Worm (Caenorhabditis elegans) whole organism, L4 larva: Measurements from ENCODE around the gene ZK809.9.
A peak's percentile ranks its signal among the peaks of the same experiment; 100 is the strongest.

Source experiments
- F10B5.3 ChIP-seq: sonication (generic microtip); optimal IDR thresholded peaks from 2 replicates; lab custom pipeline; 2016; ENCODE audit warnings: mild to moderate bottlenecking, missing genetic modification characterization, missing compliant biosample characterization
- F37D6.2 ChIP-seq: sonication (generic microtip); optimal IDR thresholded peaks from 2 replicates; lab custom pipeline; 2016; ENCODE audit warnings: mild to moderate bottlenecking, missing genetic modification characterization, missing compliant biosample characterization
- T26A8.4 ChIP-seq: fragments of 200-800 bp; sonication (Bioruptor generic); IDR thresholded peaks from 2 replicates; pipeline ENCODE4 v1.3.6; 2022; ENCODE audit warnings: missing genetic modification characterization, missing compliant biosample characterization
- Y5F2A.4 ChIP-seq: fragments of 200-800 bp; sonication (Bioruptor generic); optimal IDR thresholded peaks from 2 replicates; lab custom pipeline; 2018; ENCODE audit warnings: mild to moderate bottlenecking, missing genetic modification characterization, missing compliant biosample characterization
- ZK337.2 ChIP-seq: fragments of 200-800 bp; sonication (Bioruptor generic); IDR thresholded peaks from 2 replicates; pipeline ENCODE4 v1.3.6; 2022; ENCODE audit warnings: missing genetic modification reagents, missing genetic modification characterization, missing compliant biosample characterization
- ZK546.5 ChIP-seq, 2 experiments: sonication (generic microtip); optimal IDR thresholded peaks; 2 replicates each; lab custom pipeline; 2017; ENCODE audit warnings: missing biosample characterization in 2 of 2, missing genetic modification characterization in 2 of 2
- aha-1 ChIP-seq: fragments of 150-350 bp; peaks from one replicate; lab custom pipeline; 2014; ENCODE audit warnings: missing biosample characterization, missing genetic modification characterization
- aly-2 ChIP-seq: sonication (generic microtip); optimal IDR thresholded peaks from 2 replicates; lab custom pipeline; 2018; ENCODE audit warnings: missing biosample characterization, missing genetic modification characterization
- ceh-20 ChIP-seq: fragments of 200-800 bp; sonication (Bioruptor generic); IDR thresholded peaks from 2 replicates; pipeline ENCODE4 v1.3.6; 2022; ENCODE audit warnings: missing genetic modification reagents, missing genetic modification characterization, missing compliant biosample characterization
- ceh-32 ChIP-seq: sonication (generic microtip); optimal IDR thresholded peaks from 2 replicates; lab custom pipeline; 2016; ENCODE audit warnings: mild to moderate bottlenecking, missing genetic modification characterization, missing compliant biosample characterization; ENCODE audit not compliant: poor library complexity
- ces-1 ChIP-seq: fragments of 150-350 bp; sonication (generic microtip); optimal IDR thresholded peaks from 4 replicates; lab custom pipeline; 2014; ENCODE audit warnings: missing biosample characterization, missing genetic modification reagents, missing genetic modification characterization
- cey-2 ChIP-seq: sonication (generic microtip); optimal IDR thresholded peaks from 3 replicates; lab custom pipeline; 2017; ENCODE audit warnings: missing genetic modification characterization, mild to moderate bottlenecking, missing compliant biosample characterization, antibody characterized with exemption, borderline replicate concordance; ENCODE audit not compliant: insufficient read depth
- daf-12 ChIP-seq: fragments of 150-350 bp; optimal IDR thresholded peaks from 2 replicates; lab custom pipeline; 2014; ENCODE audit warnings: missing biosample characterization, missing genetic modification reagents, missing genetic modification characterization
- daf-19 ChIP-seq: fragments of 200-800 bp; sonication (Bioruptor generic); conservative IDR thresholded peaks from 2 replicates; pipeline ENCODE4 v1.3.6; 2022; ENCODE audit warnings: missing genetic modification characterization, missing compliant biosample characterization
- dpl-1 ChIP-seq: fragments of 150-350 bp; optimal IDR thresholded peaks from 2 replicates; lab custom pipeline; 2014; ENCODE audit warnings: missing biosample characterization, missing genetic modification reagents, missing genetic modification characterization
- duxl-1 ChIP-seq: sonication (generic microtip); optimal IDR thresholded peaks from 2 replicates; lab custom pipeline; 2016; ENCODE audit warnings: mild to moderate bottlenecking, missing genetic modification characterization, moderate library complexity, missing compliant biosample characterization; ENCODE audit not compliant: poor library complexity
- dve-1 ChIP-seq: sonication (generic microtip); optimal IDR thresholded peaks from 2 replicates; lab custom pipeline; 2017; ENCODE audit warnings: antibody characterized with exemption, mild to moderate bottlenecking, missing genetic modification characterization, missing compliant biosample characterization; ENCODE audit not compliant: insufficient read depth
- egl-43 ChIP-seq: fragments of 200-800 bp; sonication (Bioruptor generic); IDR thresholded peaks from 2 replicates; pipeline ENCODE4 v1.3.6; 2022; ENCODE audit warnings: missing genetic modification reagents, missing genetic modification characterization, missing compliant biosample characterization
- fkh-10 ChIP-seq: fragments of 150-350 bp; optimal IDR thresholded peaks from 2 replicates; lab custom pipeline; 2014; ENCODE audit warnings: missing biosample characterization, missing genetic modification reagents, missing genetic modification characterization
- gei-8 ChIP-seq: fragments of 200-800 bp; sonication (Bioruptor generic); optimal IDR thresholded peaks from 2 replicates; lab custom pipeline; 2018; ENCODE audit warnings: mild to moderate bottlenecking, missing genetic modification characterization, missing compliant biosample characterization
- hlh-30 ChIP-seq: sonication (generic microtip); optimal IDR thresholded peaks from 2 replicates; lab custom pipeline; 2017; ENCODE audit warnings: antibody characterized with exemption, mild to moderate bottlenecking, missing genetic modification characterization, missing compliant biosample characterization; ENCODE audit not compliant: insufficient read depth
- hmg-1.1 ChIP-seq: fragments of 200-800 bp; sonication (Bioruptor generic); IDR thresholded peaks from 2 replicates; pipeline ENCODE4 v1.3.6; 2022; ENCODE audit warnings: missing genetic modification reagents, missing genetic modification characterization, missing compliant biosample characterization
- jun-1 ChIP-seq: fragments of 150-350 bp; optimal IDR thresholded peaks from 2 replicates; lab custom pipeline; 2014; ENCODE audit warnings: missing biosample characterization, missing genetic modification reagents, missing genetic modification characterization
- lsy-2 ChIP-seq, 2 experiments: fragments of 150-350 bp in 1 of 2; sonication (generic microtip) in 1 of 2; optimal IDR thresholded peaks; 2 replicates each; lab custom pipeline; 2014 to 2017; ENCODE audit warnings: missing biosample characterization in 2 of 2, missing genetic modification characterization in 2 of 2
- mdl-1 ChIP-seq, 2 experiments: fragments of 150-350 bp in 1 of 2; sonication (generic microtip) in 1 of 2; optimal IDR thresholded peaks; 2 replicates each; lab custom pipeline; 2014 to 2017; ENCODE audit warnings: missing biosample characterization in 2 of 2, missing genetic modification characterization in 2 of 2
- mdt-29 ChIP-seq: fragments of 200-800 bp; sonication (Bioruptor generic); IDR thresholded peaks from 2 replicates; pipeline ENCODE4 v1.3.6; 2022; ENCODE audit warnings: missing genetic modification reagents, missing genetic modification characterization, missing compliant biosample characterization
- mep-1 ChIP-seq: fragments of 150-350 bp; sonication (generic microtip); optimal IDR thresholded peaks from 3 replicates; lab custom pipeline; 2014; ENCODE audit warnings: missing biosample characterization, missing genetic modification characterization
- mes-2 ChIP-seq: sonication (generic microtip); optimal IDR thresholded peaks from 2 replicates; lab custom pipeline; 2016; ENCODE audit warnings: missing genotype, mild to moderate bottlenecking, missing genetic modification characterization, missing compliant biosample characterization; ENCODE audit not compliant: poor library complexity, severe bottlenecking
- mxl-3 ChIP-seq: fragments of 200-800 bp; sonication (Bioruptor generic); optimal IDR thresholded peaks from 2 replicates; lab custom pipeline; 2018; ENCODE audit warnings: mild to moderate bottlenecking, missing genetic modification characterization, missing compliant biosample characterization
- nhr-102 ChIP-seq: sonication (generic microtip); optimal IDR thresholded peaks from 2 replicates; lab custom pipeline; 2016; ENCODE audit warnings: mild to moderate bottlenecking, missing genetic modification characterization, moderate library complexity, missing compliant biosample characterization
- nhr-11 ChIP-seq: fragments of 150-350 bp; optimal IDR thresholded peaks from 2 replicates; lab custom pipeline; 2014; ENCODE audit warnings: missing biosample characterization, missing genetic modification characterization
- nhr-237 ChIP-seq: sonication (generic microtip); optimal IDR thresholded peaks from 2 replicates; lab custom pipeline; 2017; ENCODE audit warnings: missing biosample characterization, missing genetic modification characterization
- nhr-28 ChIP-seq: fragments of 150-350 bp; optimal IDR thresholded peaks from 2 replicates; lab custom pipeline; 2014; ENCODE audit warnings: missing biosample characterization, missing genetic modification characterization
- nhr-77 ChIP-seq: fragments of 150-350 bp; optimal IDR thresholded peaks from 2 replicates; lab custom pipeline; 2014; ENCODE audit warnings: missing biosample characterization, missing genetic modification characterization
- pha-4 ChIP-seq, 2 experiments: fragments of 150-350 bp in 1 of 2; fragments of 200-800 bp in 1 of 2; sonication (Bioruptor generic) in 1 of 2; IDR thresholded peaks in 1 of 2; optimal IDR thresholded peaks in 1 of 2; 2 replicates each; pipeline versions ENCODE4 v1.3.6 to Lab custom; 2014 to 2022; ENCODE audit warnings: missing genetic modification characterization in 2 of 2, missing genetic modification reagents in 2 of 2, missing biosample characterization in 1 of 2, missing compliant biosample characterization in 1 of 2
- set-16 ChIP-seq: fragments of 200-800 bp; sonication (Bioruptor generic); IDR thresholded peaks from 2 replicates; pipeline ENCODE4 v1.3.6; 2022; ENCODE audit warnings: missing genetic modification reagents, missing genetic modification characterization, missing compliant biosample characterization
- spr-1 ChIP-seq: sonication (generic microtip); optimal IDR thresholded peaks from 2 replicates; lab custom pipeline; 2016; ENCODE audit warnings: mild to moderate bottlenecking, missing genetic modification characterization, missing compliant biosample characterization
- tra-1 ChIP-seq: fragments of 200-800 bp; sonication (Bioruptor generic); IDR thresholded peaks from 2 replicates; pipeline ENCODE4 v1.3.6; 2022; ENCODE audit warnings: missing genetic modification reagents, missing genetic modification characterization, missing compliant biosample characterization
- unc-39 ChIP-seq: sonication (generic microtip); optimal IDR thresholded peaks from 2 replicates; lab custom pipeline; 2017; ENCODE audit warnings: missing biosample characterization, missing genetic modification characterization
- unc-62 ChIP-seq, 3 experiments: fragments of 150-350 bp in 1 of 3; sonication (generic microtip); optimal IDR thresholded peaks in 2 of 3; peaks in 1 of 3; 1 replicate in 1 of 3; 2 replicates in 2 of 3; lab custom pipeline; 2014 to 2017; ENCODE audit warnings: missing biosample characterization in 3 of 3, missing genetic modification characterization in 3 of 3, missing genetic modification reagents in 3 of 3, missing genotype in 1 of 3
- vab-7 ChIP-seq: fragments of 200-800 bp; sonication (Bioruptor generic); IDR thresholded peaks from 2 replicates; pipeline ENCODE4 v1.3.6; 2022; ENCODE audit warnings: missing genetic modification reagents, missing genetic modification characterization, missing compliant biosample characterization
- zip-2 ChIP-seq: fragments of 150-350 bp; optimal IDR thresholded peaks from 2 replicates; lab custom pipeline; 2014; ENCODE audit warnings: missing biosample characterization, missing genetic modification characterization
- ztf-7 ChIP-seq: fragments of 150-350 bp; optimal IDR thresholded peaks from 2 replicates; lab custom pipeline; 2014; ENCODE audit warnings: missing biosample characterization, missing genetic modification characterization

Gene ZK809.9

DNA sequence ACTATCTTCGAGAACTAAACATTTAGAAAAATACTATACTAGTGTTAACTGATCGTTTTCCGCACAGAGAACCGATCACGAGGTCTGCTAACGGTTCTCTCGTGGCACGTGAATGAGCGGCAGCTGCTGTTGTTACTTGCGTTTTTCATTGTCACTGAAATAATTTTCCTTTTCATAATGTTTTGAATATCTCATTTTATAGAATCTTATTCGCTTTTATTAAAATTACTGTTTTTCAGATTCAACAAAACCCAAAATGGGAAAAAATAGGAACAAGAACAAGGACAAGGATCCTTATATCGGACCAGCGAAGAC lies 28.7 kb upstream of the ZK809.9 start, which contains the start of gene F58B3.6 (continued):
- TF ChIP-seq aly-2 (tag; lab: Kevin White, UChicago): no peak
- TF ChIP-seq mxl-3 (GFP tag; lab: Kevin White, UChicago): no peak
- no peak for TF ChIP-seq T26A8.4 (GFP tag; lab: Robert Waterston, UW)
- TF ChIP-seq ces-1 (GFP tag; lab: Kevin White, UChicago): no peak
- TF ChIP-seq mep-1 (tag; lab: Kevin White, UChicago): peak; percentile 30
- no peak for TF ChIP-seq egl-43
- no peak for TF ChIP-seq ZK337.2
- TF ChIP-seq dve-1 (tag; lab: Kevin White, UChicago): peak; percentile 83
- no peak for TF ChIP-seq jun-1 (tag; lab: Kevin White, UChicago)
- no peak for TF ChIP-seq gei-8 (GFP tag; lab: Kevin White, UChicago)
- no peak for TF ChIP-seq nhr-102 (tag; lab: Kevin White, UChicago)
- no peak for TF ChIP-seq ceh-32 (tag; lab: Kevin White, UChicago)
- TF ChIP-seq ceh-20 (GFP tag; lab: Robert Waterston, UW): no peak
- TF ChIP-seq cey-2 (tag; lab: Kevin White, UChicago): no peak
- no peak for TF ChIP-seq mdt-29 (GFP tag; lab: Robert Waterston, UW)
- TF ChIP-seq hmg-1.1 (GFP tag; lab: Robert Waterston, UW): 0 out of 2 replicates have a peak, but pooled peaks have one; percentile 24
- TF ChIP-seq duxl-1 (tag; lab: Kevin White, UChicago): no peak
- no peak for TF ChIP-seq zip-2 (tag; lab: Kevin White, UChicago)
- TF ChIP-seq lsy-2 (tag; optimal IDR thresholded peaks at IDR 0.05; lab: Kevin White, UChicago): peak in 1 of 2 experiments; percentile 38
- no peak for TF ChIP-seq dpl-1
- TF ChIP-seq daf-19 (GFP tag; lab: Robert Waterston, UW): no peak
- TF ChIP-seq unc-39 (tag; lab: Kevin White, UChicago): no peak
- TF ChIP-seq vab-7 (GFP tag; lab: Robert Waterston, UW): no peak
- TF ChIP-seq F10B5.3: no peak
- TF ChIP-seq nhr-11 (tag; lab: Kevin White, UChicago): peak; percentile 37
- no peak for TF ChIP-seq tra-1 (GFP tag; lab: Robert Waterston, UW)
- no peak for TF ChIP-seq ZK546.5 (tag; optimal IDR thresholded peaks at IDR 0.05; lab: Kevin White, UChicago)
- no peak for TF ChIP-seq spr-1
- no peak for TF ChIP-seq ztf-7
- TF ChIP-seq pha-4 (GFP tag; IDR thresholded peaks at IDR 0.05; lab: Robert Waterston, UW): no peak
- TF ChIP-seq pha-4 (tag; optimal IDR thresholded peaks at IDR 0.05; lab: Kevin White, UChicago): no peak
- no peak for TF ChIP-seq fkh-10 (GFP tag; lab: Kevin White, UChicago)
- no peak for TF ChIP-seq daf-12 (tag; lab: Kevin White, UChicago)
- TF ChIP-seq nhr-237 (tag; lab: Kevin White, UChicago): no peak
- TF ChIP-seq hlh-30 (tag; lab: Kevin White, UChicago): peak; percentile 96
- TF ChIP-seq nhr-28 (tag; lab: Kevin White, UChicago): peak; percentile 72
- TF ChIP-seq mes-2 (tag; lab: Kevin White, UChicago): no peak
- no peak for TF ChIP-seq Y5F2A.4 (GFP tag; lab: Kevin White, UChicago)
- TF ChIP-seq mdl-1 (tag; optimal IDR thresholded peaks at IDR 0.05; lab: Kevin White, UChicago): peak in 1 of 2 experiments; percentile 64

DNA sequence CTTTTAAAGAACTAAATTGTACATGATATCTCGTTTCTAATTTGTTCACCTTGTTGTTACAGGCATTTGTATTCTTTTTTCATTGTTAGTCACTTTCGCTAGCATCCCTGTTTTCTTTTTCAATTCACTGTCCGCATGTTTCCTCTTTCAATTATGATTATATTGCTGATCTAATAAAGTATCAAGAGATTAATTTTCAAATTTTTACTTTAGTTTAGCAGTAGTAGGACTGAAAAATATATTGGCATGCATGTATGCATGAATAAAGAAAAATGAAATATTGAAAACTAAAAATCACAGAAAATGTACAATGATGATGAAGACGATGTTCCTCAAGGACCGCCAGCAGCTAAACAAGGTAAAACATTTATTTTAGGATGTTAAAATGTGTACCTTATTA lies 27.1 kb upstream of the ZK809.9 start, which contains the start of gene rbm-17:
Gene rbm-17 (plus strand): TSS at position 301 of the 400 bp plus-strand sequence.
- peak in 1 of 2 experiments; percentile 9 for TF ChIP-seq lsy-2 (tag; optimal IDR thresholded peaks at IDR 0.05; lab: Kevin White, UChicago)
- TF ChIP-seq dpl-1: no peak
- no peak for TF ChIP-seq nhr-237 (tag; lab: Kevin White, UChicago)
- TF ChIP-seq F37D6.2 (tag; lab: Kevin White, UChicago): no peak
- TF ChIP-seq nhr-77 (tag; lab: Kevin White, UChicago): no peak
- peak; percentile 43 for TF ChIP-seq aha-1 (tag; lab: Kevin White, UChicago)
- TF ChIP-seq set-16 (GFP tag; lab: Robert Waterston, UW): no peak
- TF ChIP-seq unc-62 (GFP tag; optimal IDR thresholded peaks at IDR 0.05 in 1 of 2; lab: Kevin White, UChicago): peak in 1 of 2 experiments; percentile 1
- no peak for TF ChIP-seq unc-62 (tag; optimal IDR thresholded peaks at IDR 0.05; lab: Kevin White, UChicago)
